Worm (Caenorhabditis elegans) whole organism, midembryonic: ENCODE results near the gene faah-5.

Experiments
- T22C8.4 ChIP-seq: fragments of 200-800 bp; sonication (Bioruptor generic); IDR thresholded peaks from 2 replicates; pipeline ENCODE4 v1.3.6; 2022; ENCODE audit warnings: missing genetic modification characterization, missing compliant biosample characterization
- cog-1 ChIP-seq: sonication (generic microtip); optimal IDR thresholded peaks from 2 replicates; lab custom pipeline; 2016; ENCODE audit warnings: missing genetic modification characterization, missing compliant biosample characterization
- flt-1 ChIP-seq: fragments of 200-800 bp; sonication (Bioruptor generic); IDR thresholded peaks from 2 replicates; pipeline ENCODE4 v1.3.6; 2022; ENCODE audit warnings: missing genetic modification characterization, missing compliant biosample characterization
- klf-2 ChIP-seq: fragments of 200-800 bp; sonication (Bioruptor generic); conservative IDR thresholded peaks from 2 replicates; pipeline ENCODE4 v1.3.6; 2022; ENCODE audit warnings: missing genetic modification reagents, missing genetic modification characterization, missing compliant biosample characterization
- ref-1 ChIP-seq: fragments of 200-800 bp; sonication (Bioruptor generic); conservative IDR thresholded peaks from 2 replicates; pipeline ENCODE4 v1.3.6; 2022; ENCODE audit warnings: missing genetic modification reagents, missing genetic modification characterization, missing compliant biosample characterization
- tab-1 ChIP-seq: fragments of 200-800 bp; sonication (Bioruptor generic); IDR thresholded peaks from 2 replicates; pipeline ENCODE4 v1.3.6; 2022; ENCODE audit warnings: missing genetic modification characterization, missing compliant biosample characterization
- ztf-29 ChIP-seq: fragments of 200-800 bp; sonication (Bioruptor generic); IDR thresholded peaks from 2 replicates; pipeline ENCODE4 v1.3.6; 2022; ENCODE audit warnings: missing genetic modification reagents, missing genetic modification characterization, missing compliant biosample characterization

DNA sequence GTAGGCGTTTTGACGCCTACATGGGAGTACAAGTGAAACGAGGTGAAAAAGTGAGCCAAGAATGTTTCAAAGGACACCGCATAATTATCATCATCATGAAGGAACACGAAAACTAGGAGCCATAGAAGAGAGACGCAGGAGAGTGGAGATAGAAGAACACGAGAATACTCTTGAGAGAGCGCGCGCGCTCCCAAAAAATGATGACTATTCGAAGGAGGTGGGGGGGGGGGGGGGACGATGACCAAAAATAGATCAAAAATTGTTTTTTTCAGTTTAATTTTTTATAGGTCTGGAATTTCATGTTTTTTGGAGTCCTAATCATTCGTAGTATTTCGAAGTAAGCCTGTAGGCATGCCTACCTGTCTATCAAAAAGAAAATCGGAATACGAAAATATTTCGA is 54.5 kb downstream of the faah-5 start:
- TF ChIP-seq klf-2 (GFP tag; lab: Robert Waterston, UW) = no peak
- TF ChIP-seq T22C8.4 (GFP tag; lab: Robert Waterston, UW) = no peak
- no peak for TF ChIP-seq tab-1 (GFP tag; lab: Robert Waterston, UW)
- TF ChIP-seq cog-1 (tag; lab: Kevin White, UChicago) = no peak
- no peak for TF ChIP-seq ref-1
- no peak for TF ChIP-seq flt-1 (GFP tag; lab: Robert Waterston, UW)
- no peak for TF ChIP-seq ztf-29 (GFP tag; lab: Robert Waterston, UW)
